Fruit fly (Drosophila melanogaster) whole organism, embryonic: ENCODE results near the gene Nf-YC.

Experiments used
- Aef1 ChIP-seq: fragments of 200-800 bp; sonication (Bioruptor generic); IDR thresholded peaks from 3 replicates; pipeline ENCODE4 v1.3.6; 2022; ENCODE audit warnings: missing biosample characterization, missing genetic modification characterization
- Bgb ChIP-seq: fragments of 200-800 bp; sonication (Bioruptor generic); IDR thresholded peaks from 2 replicates; pipeline ENCODE4 v1.3.6; 2022; ENCODE audit warnings: missing biosample characterization, missing genetic modification characterization; ENCODE audit not compliant: partially characterized antibody
- CG10654 ChIP-seq: fragments of 200-800 bp; sonication (Bioruptor generic); optimal IDR thresholded peaks from 2 replicates; lab custom pipeline; 2016; ENCODE audit warnings: missing biosample characterization, missing genetic modification characterization
- CG11085 ChIP-seq: fragments of 200-800 bp; sonication (Bioruptor generic); IDR thresholded peaks from 2 replicates; pipeline ENCODE4 v1.3.6; 2022; ENCODE audit warnings: missing biosample characterization, missing genetic modification characterization
- CG11398 ChIP-seq: fragments of 200-800 bp; sonication (Bioruptor generic); optimal IDR thresholded peaks from 2 replicates; lab custom pipeline; 2016; ENCODE audit warnings: missing biosample characterization, missing genetic modification characterization
- CG11695 ChIP-seq: fragments of 200-800 bp; sonication (Bioruptor generic); IDR thresholded peaks from 3 replicates; pipeline ENCODE4 v1.3.6; 2022; ENCODE audit warnings: missing biosample characterization, missing genetic modification characterization
- CG12942 ChIP-seq: fragments of 200-800 bp; sonication (Bioruptor generic); optimal IDR thresholded peaks from 3 replicates; lab custom pipeline; 2016; ENCODE audit warnings: missing biosample characterization, missing genetic modification characterization
- CG15269 ChIP-seq: fragments of 200-800 bp; sonication (Bioruptor generic); optimal IDR thresholded peaks from 2 replicates; lab custom pipeline; 2018; ENCODE audit warnings: missing biosample characterization, mild to moderate bottlenecking, missing genetic modification characterization, moderate library complexity
- CG16779 ChIP-seq: fragments of 200-800 bp; sonication (Bioruptor generic); IDR thresholded peaks from 2 replicates; pipeline ENCODE4 v1.3.6; 2022; ENCODE audit warnings: missing biosample characterization, missing genetic modification characterization
- CG17359 ChIP-seq: fragments of 200-800 bp; sonication (Bioruptor generic); optimal IDR thresholded peaks from 3 replicates; lab custom pipeline; 2018; ENCODE audit warnings: missing biosample characterization, mild to moderate bottlenecking, missing genetic modification characterization, moderate library complexity
- CG17361 ChIP-seq: fragments of 200-800 bp; sonication (Bioruptor generic); IDR thresholded peaks from 3 replicates; pipeline ENCODE4 v1.3.6; 2022; ENCODE audit warnings: missing biosample characterization, missing genetic modification characterization
- CG2116 ChIP-seq: fragments of 200-800 bp; sonication (Bioruptor generic); optimal IDR thresholded peaks from 3 replicates; lab custom pipeline; 2018; ENCODE audit warnings: missing biosample characterization, mild to moderate bottlenecking, missing genetic modification characterization
- CG2678 ChIP-seq: fragments of 200-800 bp; sonication (Bioruptor generic); optimal IDR thresholded peaks from 3 replicates; lab custom pipeline; 2019; ENCODE audit warnings: missing biosample characterization, mild to moderate bottlenecking, missing genetic modification characterization, moderate library complexity
- CG30020 ChIP-seq: fragments of 200-800 bp; optimal IDR thresholded peaks from 2 replicates; lab custom pipeline; 2019; ENCODE audit warnings: missing biosample characterization, mild to moderate bottlenecking, missing genetic modification characterization, moderate library complexity
- CG4360 ChIP-seq: fragments of 200-800 bp; sonication (Bioruptor generic); IDR thresholded peaks from 2 replicates; pipeline ENCODE4 v1.3.6; 2022; ENCODE audit warnings: missing biosample characterization, missing genetic modification characterization
- CG43689 ChIP-seq: fragments of 200-800 bp; sonication (Bioruptor generic); IDR thresholded peaks from 2 replicates; pipeline ENCODE4 v1.3.6; 2022; ENCODE audit warnings: missing biosample characterization, missing genetic modification characterization
- CG5953 ChIP-seq: fragments of 200-800 bp; sonication (Bioruptor generic); IDR thresholded peaks from 2 replicates; pipeline ENCODE4 v1.3.6; 2022; ENCODE audit warnings: missing biosample characterization, missing genetic modification characterization
- CG6654 ChIP-seq: fragments of 200-800 bp; sonication (Bioruptor generic); optimal IDR thresholded peaks from 2 replicates; lab custom pipeline; 2017; ENCODE audit warnings: missing biosample characterization, mild to moderate bottlenecking, missing genetic modification characterization
- CG6813 ChIP-seq: fragments of 200-800 bp; sonication (Bioruptor generic); optimal IDR thresholded peaks from 2 replicates; lab custom pipeline; 2017; ENCODE audit warnings: missing biosample characterization, missing genetic modification characterization, mild to moderate bottlenecking, moderate library complexity, missing genetic modification reagents
- CG9876 ChIP-seq: fragments of 200-800 bp; sonication (Bioruptor generic); optimal IDR thresholded peaks from 2 replicates; lab custom pipeline; 2016; ENCODE audit warnings: missing biosample characterization, missing genetic modification characterization
- D ChIP-seq, 2 experiments: fragments of 200-800 bp in 1 of 2; fragments of >200 bp in 1 of 2; sonication (Bioruptor generic) in 1 of 2; optimal IDR thresholded peaks; 2 replicates in 1 of 2; 3 replicates in 1 of 2; lab custom pipeline; 2017; ENCODE audit warnings: mild to moderate bottlenecking in 1 of 2, missing biosample characterization in 1 of 2, missing genetic modification characterization in 1 of 2, missing genetic modification reagents in 1 of 2
- Dip3 ChIP-seq: fragments of 200-800 bp; sonication (Bioruptor generic); optimal IDR thresholded peaks from 3 replicates; lab custom pipeline; 2016; ENCODE audit warnings: missing biosample characterization, missing genetic modification characterization
- Elba2 ChIP-seq: fragments of 200-800 bp; sonication (Bioruptor generic); optimal IDR thresholded peaks from 3 replicates; lab custom pipeline; 2016; ENCODE audit warnings: missing biosample characterization, missing genetic modification characterization
- Ets65A ChIP-seq: fragments of 200-800 bp; sonication (Bioruptor generic); peaks from one replicate; lab custom pipeline; 2016; ENCODE audit warnings: missing biosample characterization, missing genetic modification characterization
- HLH4C ChIP-seq: fragments of 200-800 bp; sonication (Bioruptor generic); IDR thresholded peaks from 3 replicates; pipeline ENCODE4 v1.3.6; 2022; ENCODE audit warnings: missing biosample characterization, missing genetic modification characterization; ENCODE audit not compliant: partially characterized antibody
- HmgZ ChIP-seq: fragments of 200-800 bp; sonication (Bioruptor generic); optimal IDR thresholded peaks from 2 replicates; lab custom pipeline; 2018; ENCODE audit warnings: missing biosample characterization, mild to moderate bottlenecking, missing genetic modification characterization
- Med ChIP-seq: fragments of 200-800 bp; sonication (Bioruptor generic); peaks from one replicate; lab custom pipeline; 2016; ENCODE audit warnings: missing biosample characterization, missing genetic modification characterization, mild to moderate bottlenecking, inconsistent platforms, moderate library complexity
- ab ChIP-seq: fragments of 200-800 bp; sonication (Bioruptor generic); optimal IDR thresholded peaks from 2 replicates; lab custom pipeline; 2016; ENCODE audit warnings: missing biosample characterization, missing genetic modification characterization
- chinmo ChIP-seq: fragments of 200-800 bp; sonication (Bioruptor generic); IDR thresholded peaks from 4 replicates; pipeline ENCODE4 v1.3.6; 2022; ENCODE audit warnings: missing biosample characterization, missing genetic modification characterization; ENCODE audit not compliant: partially characterized antibody
- crc ChIP-seq: fragments of 200-800 bp; sonication (Bioruptor generic); optimal IDR thresholded peaks from 2 replicates; lab custom pipeline; 2016; ENCODE audit warnings: missing biosample characterization, missing genetic modification characterization
- cwo ChIP-seq: fragments of 200-800 bp; sonication (Bioruptor generic); optimal IDR thresholded peaks from 3 replicates; lab custom pipeline; 2017; ENCODE audit warnings: missing biosample characterization, missing genetic modification characterization, mild to moderate bottlenecking, moderate library complexity, missing genetic modification reagents
- eve ChIP-seq, 2 experiments: fragments of >200 bp; optimal IDR thresholded peaks; 2 replicates each; lab custom pipeline; 2017; ENCODE audit warnings: missing biosample characterization in 2 of 2, missing genetic modification characterization in 2 of 2
- gem ChIP-seq: fragments of 200-800 bp; sonication (Bioruptor generic); optimal IDR thresholded peaks from 2 replicates; lab custom pipeline; 2019; ENCODE audit warnings: missing biosample characterization, mild to moderate bottlenecking, missing genetic modification characterization, moderate library complexity
- hb ChIP-seq: fragments of 200-800 bp; sonication (Bioruptor generic); IDR thresholded peaks from 3 replicates; pipeline ENCODE4 v1.3.6; 2022; ENCODE audit warnings: missing biosample characterization, missing genetic modification characterization; ENCODE audit not compliant: partially characterized antibody
- hkb ChIP-seq, 2 experiments: fragments of 200-800 bp in 1 of 2; fragments of >200 bp in 1 of 2; sonication (Bioruptor generic) in 1 of 2; IDR thresholded peaks in 1 of 2; optimal IDR thresholded peaks in 1 of 2; 2 replicates each; pipeline versions ENCODE4 v1.3.6 to Lab custom; 2017 to 2022; ENCODE audit warnings: missing biosample characterization in 1 of 2, missing genetic modification characterization in 1 of 2
- maf-S ChIP-seq: fragments of 200-800 bp; sonication (Bioruptor generic); optimal IDR thresholded peaks from 2 replicates; lab custom pipeline; 2016; ENCODE audit warnings: missing biosample characterization, missing genetic modification characterization
- mld ChIP-seq: fragments of 200-800 bp; sonication (Bioruptor generic); IDR thresholded peaks from 3 replicates; pipeline ENCODE4 v1.3.6; 2022; ENCODE audit warnings: missing biosample characterization, missing genetic modification characterization; ENCODE audit not compliant: partially characterized antibody
- pita ChIP-seq: fragments of 200-800 bp; sonication (Bioruptor generic); optimal IDR thresholded peaks from 2 replicates; lab custom pipeline; 2017; ENCODE audit warnings: missing biosample characterization, mild to moderate bottlenecking, missing genetic modification characterization
- psq ChIP-seq: fragments of 200-800 bp; sonication (Bioruptor generic); optimal IDR thresholded peaks from 2 replicates; lab custom pipeline; 2017; ENCODE audit warnings: missing biosample characterization, missing genetic modification characterization
- sens ChIP-seq: fragments of 200-800 bp; sonication (Bioruptor generic); peaks from one replicate; lab custom pipeline; 2016; ENCODE audit warnings: missing biosample characterization, missing genetic modification characterization
- sens-2 ChIP-seq: fragments of 200-800 bp; sonication (Bioruptor generic); IDR thresholded peaks from 2 replicates; pipeline ENCODE4 v1.3.6; 2022; ENCODE audit warnings: missing biosample characterization, missing genetic modification characterization
- stwl ChIP-seq: fragments of 200-800 bp; sonication (Bioruptor generic); optimal IDR thresholded peaks from 3 replicates; lab custom pipeline; 2018; ENCODE audit warnings: missing biosample characterization, mild to moderate bottlenecking, missing genetic modification characterization, moderate library complexity
- tap ChIP-seq: fragments of 200-800 bp; optimal IDR thresholded peaks from 3 replicates; lab custom pipeline; 2019; ENCODE audit warnings: missing biosample characterization, mild to moderate bottlenecking, missing genetic modification characterization, moderate library complexity
- tin ChIP-seq: fragments of 200-800 bp; sonication (Bioruptor generic); optimal IDR thresholded peaks from 3 replicates; lab custom pipeline; 2016; ENCODE audit warnings: missing biosample characterization, missing genetic modification characterization
- tna ChIP-seq: fragments of 200-800 bp; sonication (Bioruptor generic); IDR thresholded peaks from 2 replicates; pipeline ENCODE4 v1.3.6; 2022; ENCODE audit warnings: missing biosample characterization, missing genetic modification characterization; ENCODE audit not compliant: partially characterized antibody
- trh ChIP-seq: fragments of 200-800 bp; sonication (Bioruptor generic); optimal IDR thresholded peaks from 2 replicates; lab custom pipeline; 2016; ENCODE audit warnings: missing biosample characterization, missing genetic modification characterization
- zen ChIP-seq: fragments of 200-800 bp; sonication (Bioruptor generic); optimal IDR thresholded peaks from 3 replicates; lab custom pipeline; 2018; ENCODE audit warnings: missing biosample characterization, mild to moderate bottlenecking, missing genetic modification characterization, moderate library complexity
- zfh2 ChIP-seq: fragments of 200-800 bp; sonication (Bioruptor generic); optimal IDR thresholded peaks from 2 replicates; lab custom pipeline; 2016; ENCODE audit warnings: missing biosample characterization, missing genetic modification characterization

The Nf-YC gene

dm6 chrX:6802376-6803080 is 18.2 kb downstream of the Nf-YC start (continued):
- TF ChIP-seq zen (peak; percentile 11), CG12942 (GFP tag; lab: Kevin White, UChicago) (no peak), CG6813 (GFP tag; lab: Kevin White, UChicago) (no peak), psq (GFP tag; lab: Kevin White, UChicago) (peak; percentile 1), Bgb (GFP tag; lab: Robert Waterston, UW) (no peak), maf-S (GFP tag; lab: Kevin White, UChicago) (no peak), D (optimal IDR thresholded peaks at IDR 0.05; lab: Kevin White, UChicago) (no peak), D (GFP tag; optimal IDR thresholded peaks at IDR 0.05; lab: Kevin White, UChicago) (no peak), CG30020 (tag; lab: Kevin White, UChicago) (no peak), zfh2 (GFP tag; lab: Kevin White, UChicago) (no peak), crc (GFP tag; lab: Kevin White, UChicago) (no peak), CG11085 (GFP tag; lab: Robert Waterston, UW) (no peak), tap (tag; lab: Kevin White, UChicago) (no peak), Ets65A (GFP tag; lab: Kevin White, UChicago) (peak; percentile 2), pita (peak; percentile 36), CG4360 (GFP tag; lab: Robert Waterston, UW) (peak; percentile 86), stwl (tag; lab: Kevin White, UChicago) (peak; percentile 7), mld (GFP tag; lab: Robert Waterston, UW) (no peak), CG17361 (no peak), Med (GFP tag; lab: Kevin White, UChicago) (peak; percentile 38), gem (tag; lab: Kevin White, UChicago) (no peak), CG11695 (GFP tag; lab: Robert Waterston, UW) (no peak), sens (GFP tag; lab: Kevin White, UChicago) (peak; percentile 22), CG2678 (tag; lab: Kevin White, UChicago) (no peak), Elba2 (GFP tag; lab: Kevin White, UChicago) (peak; percentile 38), cwo (GFP tag; lab: Kevin White, UChicago) (no peak), CG6654 (GFP tag; lab: Kevin White, UChicago) (no peak), HLH4C (GFP tag; lab: Robert Waterston, UW) (no peak)

dm6 chrX:6800726-6801296 is 19.9 kb downstream of the Nf-YC start:
- TF ChIP-seq eve (GFP tag; optimal IDR thresholded peaks at IDR 0.05; lab: Kevin White, UChicago): peak in 1 of 2 experiments; percentile 15
- no peak for TF ChIP-seq CG43689
- no peak for TF ChIP-seq CG2116 (GFP tag; lab: Kevin White, UChicago)
- TF ChIP-seq tin: no peak
- TF ChIP-seq psq (GFP tag; lab: Kevin White, UChicago): no peak
- peak; percentile 25 for TF ChIP-seq CG15269 (tag; lab: Kevin White, UChicago)
- 0 out of 3 replicates have a peak, but pooled peaks have one; percentile 44 for TF ChIP-seq Aef1
- TF ChIP-seq chinmo (GFP tag; lab: Robert Waterston, UW): peak; percentile 82; the same call in 3 of the 4 replicates
- no peak for TF ChIP-seq CG9876 (GFP tag; lab: Kevin White, UChicago)
- TF ChIP-seq CG17359: peak; percentile 46
- no peak for TF ChIP-seq ab
- no peak for TF ChIP-seq hkb (optimal IDR thresholded peaks at IDR 0.05; lab: Kevin White, UChicago)
- 0 out of 2 replicates have a peak, but pooled peaks have one; percentile 10 for TF ChIP-seq hkb (GFP tag; IDR thresholded peaks at IDR 0.05; lab: Robert Waterston, UW)
- TF ChIP-seq CG5953: 0 out of 2 replicates have a peak, but pooled peaks have one; percentile 25
- no peak for TF ChIP-seq sens-2 (GFP tag; lab: Robert Waterston, UW)
- TF ChIP-seq CG10654 (GFP tag; lab: Kevin White, UChicago): no peak
- TF ChIP-seq hb (GFP tag; lab: Robert Waterston, UW): no peak
- TF ChIP-seq CG11398: no peak
- no peak for TF ChIP-seq tna (GFP tag; lab: Robert Waterston, UW)
- no peak for TF ChIP-seq Dip3 (GFP tag; lab: Kevin White, UChicago)
- peak; percentile 38 for TF ChIP-seq HmgZ
- TF ChIP-seq CG16779: no peak
- no peak for TF ChIP-seq trh (GFP tag; lab: Kevin White, UChicago)
